Fruit fly (Drosophila melanogaster): ENCODE results near the gene Pex19.

DNA sequence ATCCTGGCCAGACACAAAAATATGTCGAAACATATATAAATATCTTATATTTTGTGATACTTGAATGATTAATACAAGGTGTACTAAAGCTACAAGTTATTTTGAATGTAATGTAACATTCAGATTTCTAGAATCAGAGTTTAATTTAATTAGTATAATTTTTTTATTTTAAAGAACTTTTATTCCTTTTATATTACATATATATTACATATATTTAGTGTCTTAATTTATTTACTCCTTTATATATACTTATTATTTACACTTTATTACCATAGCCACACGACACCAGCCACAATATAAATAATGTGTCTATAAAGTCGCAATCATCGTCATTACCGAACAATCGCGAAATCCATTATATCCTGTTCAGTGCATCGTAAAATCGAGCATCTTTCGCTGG is at the start of gene Pex19:
- TF ChIP-seq EcR (GFP tag; optimal IDR thresholded peaks at IDR 0.05) (no peak), Ets98B (GFP tag; IDR thresholded peaks at IDR 0.05) (no peak), CG9948 (tag; optimal IDR thresholded peaks at IDR 0.05) (no peak), CG17806 (tag; optimal IDR thresholded peaks at IDR 0.05) (no peak), CG4496 (GFP tag; IDR thresholded peaks at IDR 0.05) (no peak)

All from whole organism, pupa.